Worm (Caenorhabditis elegans): ENCODE results near the gene nhr-251.

nhr-251 gene

DNA sequence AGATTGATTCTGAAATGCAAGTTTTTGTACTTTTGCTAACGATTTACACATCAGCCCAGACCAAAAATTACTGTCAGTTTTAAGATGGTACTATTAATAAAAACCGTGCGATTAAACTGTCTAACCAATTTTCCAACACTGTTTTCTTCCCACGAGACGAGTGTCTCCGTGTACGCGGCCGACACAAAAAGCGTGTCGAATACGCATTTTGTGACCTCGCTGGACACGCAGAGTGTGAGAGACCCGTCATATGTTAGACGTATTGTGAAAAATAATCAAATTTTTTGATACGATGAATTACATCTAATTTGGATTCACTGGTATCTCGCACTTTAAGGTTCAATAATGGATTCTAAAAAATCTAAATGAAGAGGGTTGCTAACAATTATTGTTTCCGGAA, 35.3 kb downstream of the nhr-251 start (continued):
- no peak for TF ChIP-seq ceh-28 (tag; optimal IDR thresholded peaks at IDR 0.05)
- TF ChIP-seq ctbp-1 (GFP tag; IDR thresholded peaks at IDR 0.05): no peak
- no peak for TF ChIP-seq php-3 (GFP tag; IDR thresholded peaks at IDR 0.05)
- TF ChIP-seq F26F4.8 (GFP tag; conservative IDR thresholded peaks at IDR 0.05): no peak
- peak; percentile 78 for TF ChIP-seq mxl-3 (GFP tag; optimal IDR thresholded peaks at IDR 0.05)
- no peak for TF ChIP-seq cey-2 (tag; optimal IDR thresholded peaks at IDR 0.05; ENCODE audit: borderline replicate concordance, insufficient read depth)
- no peak for TF ChIP-seq ces-1 (GFP tag; optimal IDR thresholded peaks at IDR 0.05)
- no peak for TF ChIP-seq madf-9 (GFP tag; conservative IDR thresholded peaks at IDR 0.05)
- TF ChIP-seq ztf-11 (tag; optimal IDR thresholded peaks at IDR 0.05): no peak
- TF ChIP-seq nhr-10 (tag; optimal IDR thresholded peaks at IDR 0.05): no peak
- no peak for TF ChIP-seq nhr-76 (tag; optimal IDR thresholded peaks at IDR 0.05)
- no peak for TF ChIP-seq aha-1 (tag)
- no peak for TF ChIP-seq pha-4 (GFP tag; IDR thresholded peaks at IDR 0.05)
- no peak for TF ChIP-seq pha-4 (tag; optimal IDR thresholded peaks at IDR 0.05)
- peak; percentile 61; the same call in 1 of the 2 replicates for TF ChIP-seq dmd-6 (GFP tag; IDR thresholded peaks at IDR 0.05)
- TF ChIP-seq gei-8 (GFP tag; optimal IDR thresholded peaks at IDR 0.05): no peak
- TF ChIP-seq tag-97 (GFP tag; IDR thresholded peaks at IDR 0.05): no peak
- TF ChIP-seq T20F7.1 (GFP tag; optimal IDR thresholded peaks at IDR 0.05): no peak
- TF ChIP-seq ztf-7 (tag; optimal IDR thresholded peaks at IDR 0.05): no peak
- TF ChIP-seq lin-15B (tag; optimal IDR thresholded peaks at IDR 0.05): no peak
- no peak for TF ChIP-seq lin-29 (GFP tag; IDR thresholded peaks at IDR 0.05)
- peak; percentile 33 for TF ChIP-seq mes-2 (tag; optimal IDR thresholded peaks at IDR 0.05; ENCODE audit: poor library complexity, severe bottlenecking)
- TF ChIP-seq daf-12 (tag; optimal IDR thresholded peaks at IDR 0.05): no peak
- no peak for TF ChIP-seq zip-2 (tag; optimal IDR thresholded peaks at IDR 0.05)
- TF ChIP-seq R02D3.7 (tag; optimal IDR thresholded peaks at IDR 0.05): no peak
- no peak for TF ChIP-seq lin-38 (GFP tag; IDR thresholded peaks at IDR 0.05)
- TF ChIP-seq unc-39 (tag; optimal IDR thresholded peaks at IDR 0.05): no peak
- no peak for TF ChIP-seq F49E8.2 (tag; optimal IDR thresholded peaks at IDR 0.05; ENCODE audit: borderline replicate concordance)

DNA sequence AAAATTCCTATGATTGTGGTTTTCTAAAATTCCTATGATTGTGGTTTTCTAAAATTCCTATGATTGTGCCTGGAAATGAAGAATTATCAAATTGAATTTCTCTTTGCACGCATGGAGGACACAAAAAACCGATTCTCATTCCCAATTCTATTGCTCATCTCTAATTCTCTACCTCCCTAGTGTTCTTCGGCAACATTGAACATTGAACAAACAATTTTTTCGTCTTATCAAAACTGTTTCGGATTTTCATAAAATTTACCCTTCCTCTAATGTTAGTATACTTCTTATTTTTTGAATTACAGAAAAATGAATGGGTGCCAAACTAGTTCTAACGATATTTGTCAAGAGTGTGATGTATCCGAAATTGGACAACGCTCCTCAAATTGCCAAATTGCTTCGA, 36.0 kb downstream of the nhr-251 start, which contains the start of gene pals-31:
Gene pals-31, plus strand, starts transcription at position 301 of the 400 bp plus-strand sequence.
- TF ChIP-seq lin-29 (GFP tag; IDR thresholded peaks at IDR 0.05) (no peak), zfp-2 (tag; optimal IDR thresholded peaks at IDR 0.05) (no peak), spr-1 (tag; optimal IDR thresholded peaks at IDR 0.05) (no peak), gei-8 (GFP tag; optimal IDR thresholded peaks at IDR 0.05) (no peak)

DNA sequence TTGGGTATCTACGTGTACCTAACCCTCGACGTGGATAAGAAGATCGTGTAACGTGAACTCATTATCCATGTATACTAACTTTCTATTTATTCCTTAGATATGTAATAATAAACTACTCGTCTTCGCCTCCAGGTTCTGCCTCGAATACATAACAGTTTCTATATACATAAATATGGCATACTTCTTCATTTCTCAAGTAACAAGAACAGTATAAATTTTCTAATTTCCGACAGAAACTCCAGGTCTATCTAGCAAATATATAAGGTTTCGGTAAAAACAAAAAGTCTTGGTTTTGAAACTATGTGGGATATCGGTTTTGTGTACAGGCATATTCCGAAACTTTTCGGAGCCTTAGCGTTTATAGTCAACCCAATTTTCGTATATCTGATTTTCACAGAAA, 38.0 kb downstream of the nhr-251 start, which contains the start of gene srj-37:
Gene srj-37, plus strand, starts transcription at position 301 of the 400 bp plus-strand sequence.
- TF ChIP-seq tag-97 (GFP tag; IDR thresholded peaks at IDR 0.05) (no peak), ztf-7 (tag; optimal IDR thresholded peaks at IDR 0.05) (no peak), dve-1 (tag; optimal IDR thresholded peaks at IDR 0.05; ENCODE audit: insufficient read depth) (no peak), zfp-2 (tag; optimal IDR thresholded peaks at IDR 0.05) (no peak), ces-1 (GFP tag; optimal IDR thresholded peaks at IDR 0.05) (no peak), hlh-30 (tag; optimal IDR thresholded peaks at IDR 0.05; ENCODE audit: insufficient read depth) (no peak), T20F7.1 (GFP tag; optimal IDR thresholded peaks at IDR 0.05) (no peak), aha-1 (tag) (no peak), dpl-1 (GFP tag; optimal IDR thresholded peaks at IDR 0.05) (no peak)

- TF ChIP-seq duxl-1 (tag; optimal IDR thresholded peaks at IDR 0.05; ENCODE audit: poor library complexity) (no peak), hlh-30 (tag; optimal IDR thresholded peaks at IDR 0.05; ENCODE audit: insufficient read depth) (peak; percentile 58), lim-7 (GFP tag; IDR thresholded peaks at IDR 0.05) (0 out of 2 replicates have a peak, but pooled peaks have one; percentile 3), nhr-111 (GFP tag; optimal IDR thresholded peaks at IDR 0.05) (no peak), hmg-1.1 (GFP tag; IDR thresholded peaks at IDR 0.05) (0 out of 2 replicates have a peak, but pooled peaks have one; percentile 39)
Measured at ce11 chrV:642750-643149, 42.4 kb downstream of the nhr-251 start, which contains the start of gene nhr-190. Gene nhr-190, minus strand, starts transcription at chrV:642924.
